Fruit fly (Drosophila melanogaster) Kc167 (cell line): ENCODE measurements around the gene CG6650.

Experiments
- Myc ChIP-seq: fragments of >200 bp; optimal IDR thresholded peaks from 2 replicates; lab custom pipeline; 2017; ENCODE audit warnings: missing external identifiers
- Sin3A ChIP-seq: fragments of >200 bp; optimal IDR thresholded peaks from 2 replicates; lab custom pipeline; 2018; ENCODE audit warnings: missing external identifiers
- h ChIP-seq: fragments of >200 bp; optimal IDR thresholded peaks from 3 replicates; lab custom pipeline; 2018; ENCODE audit warnings: missing external identifiers
- insv ChIP-seq: fragments of >200 bp; optimal IDR thresholded peaks from 3 replicates; lab custom pipeline; 2018; ENCODE audit warnings: missing external identifiers
- psq ChIP-seq: fragments of >200 bp; optimal IDR thresholded peaks from 2 replicates; lab custom pipeline; 2017; ENCODE audit warnings: missing external identifiers
- ttk ChIP-seq: sonication (Bioruptor generic); optimal IDR thresholded peaks from 2 replicates; lab custom pipeline; 2017; ENCODE audit warnings: missing external identifiers

Gene CG6650

dm6 chr3L:14031171-14032126, at the start of gene CG6650, which contains the start of gene endos:
Gene CG6650 (plus strand): TSS chr3L:14031450.
Gene endos (minus strand): TSS chr3L:14031706.
- TF ChIP-seq ttk (lab: Kevin White, UChicago) = no peak
- no peak for TF ChIP-seq Sin3A (lab: Kevin White, UChicago)
- TF ChIP-seq Myc (lab: Kevin White, UChicago) = no peak
- TF ChIP-seq h (lab: Kevin White, UChicago) = no peak
- TF ChIP-seq insv = no peak
- no peak for TF ChIP-seq psq

- no peak for TF ChIP-seq Myc (lab: Kevin White, UChicago)
Observed at dm6 chr3L:13982516-13982915, 48.7 kb upstream of the CG6650 start.

- TF ChIP-seq Sin3A (lab: Kevin White, UChicago) = no peak
- no peak for TF ChIP-seq Myc (lab: Kevin White, UChicago)
- TF ChIP-seq psq = no peak
- TF ChIP-seq h (lab: Kevin White, UChicago) = no peak
- no peak for TF ChIP-seq ttk (lab: Kevin White, UChicago)
- no peak for TF ChIP-seq insv
Observed at dm6 chr3L:13986330-13986729, 44.9 kb upstream of the CG6650 start, which contains the start of gene CG17362. Gene CG17362 (plus strand): TSS chr3L:13986620.

- no peak for TF ChIP-seq insv
- no peak for TF ChIP-seq Myc (lab: Kevin White, UChicago)
- TF ChIP-seq ttk (lab: Kevin White, UChicago) = no peak
- TF ChIP-seq h (lab: Kevin White, UChicago) = no peak
- no peak for TF ChIP-seq psq
- TF ChIP-seq Sin3A (lab: Kevin White, UChicago) = no peak
Observed at dm6 chr3L:13987578-13987977, 43.7 kb upstream of the CG6650 start, which contains the start of gene CG9040. Gene CG9040 (plus strand): TSS chr3L:13987878.

- TF ChIP-seq Myc (lab: Kevin White, UChicago) = no peak
- no peak for TF ChIP-seq Sin3A (lab: Kevin White, UChicago)
- TF ChIP-seq psq = no peak
Observed at dm6 chr3L:13991314-13991713, 39.9 kb upstream of the CG6650 start.

- TF ChIP-seq insv (no peak), Sin3A (lab: Kevin White, UChicago) (no peak), ttk (lab: Kevin White, UChicago) (no peak), h (lab: Kevin White, UChicago) (no peak), Myc (lab: Kevin White, UChicago) (no peak), psq (no peak)
Observed at dm6 chr3L:13993233-13993741, 38.0 kb upstream of the CG6650 start, which contains the start of gene CG17364. Gene CG17364 (minus strand): TSS chr3L:13993400.

- TF ChIP-seq insv (no peak), h (lab: Kevin White, UChicago) (no peak)
Observed at dm6 chr3L:13993742-13994719, 37.2 kb upstream of the CG6650 start, which contains the start of gene CtsK1. Gene CtsK1 (plus strand): TSS chr3L:13994231.

- no peak for TF ChIP-seq ttk (lab: Kevin White, UChicago)
- TF ChIP-seq h (lab: Kevin White, UChicago) = no peak
Observed at dm6 chr3L:13996437-13996836, 34.8 kb upstream of the CG6650 start.

dm6 chr3L:13996992-13997391, 34.3 kb upstream of the CG6650 start, which contains the start of gene CG17361:
Gene CG17361 (plus strand): TSS chr3L:13997191.
- TF ChIP-seq Myc (lab: Kevin White, UChicago) (no peak), ttk (lab: Kevin White, UChicago) (no peak), insv (no peak), Sin3A (lab: Kevin White, UChicago) (no peak), h (lab: Kevin White, UChicago) (no peak), psq (no peak)

- TF ChIP-seq h (lab: Kevin White, UChicago) (no peak), Sin3A (lab: Kevin White, UChicago) (no peak), Myc (lab: Kevin White, UChicago) (no peak), psq (no peak), insv (no peak), ttk (lab: Kevin White, UChicago) (no peak)
Observed at dm6 chr3L:13999204-13999603, 32.0 kb upstream of the CG6650 start, which contains the start of gene CG17359. Gene CG17359 (minus strand): TSS chr3L:13999251.

- peak; percentile 48 for TF ChIP-seq psq
- no peak for TF ChIP-seq Myc (lab: Kevin White, UChicago)
- no peak for TF ChIP-seq h (lab: Kevin White, UChicago)
- no peak for TF ChIP-seq ttk (lab: Kevin White, UChicago)
- TF ChIP-seq Sin3A (lab: Kevin White, UChicago) = no peak
- TF ChIP-seq insv = no peak
Observed at dm6 chr3L:14001658-14002523, 29.4 kb upstream of the CG6650 start, which contains the start of the genes Nprl3 and upSET. Gene Nprl3 (minus strand): TSS chr3L:14001880. Gene upSET (plus strand): TSS chr3L:14002127.
